Worm (Caenorhabditis elegans) whole organism, L4 larva: Measurements from ENCODE around the gene rga-4.

Experiments
- T20F7.1 ChIP-seq: fragments of 200-800 bp; sonication (Bioruptor generic); optimal IDR thresholded peaks from 2 replicates; lab custom pipeline; 2018; ENCODE audit warnings: mild to moderate bottlenecking, missing genetic modification characterization, missing compliant biosample characterization
- Y48G9A.11 ChIP-seq: fragments of 200-800 bp; sonication (Bioruptor generic); IDR thresholded peaks from 2 replicates; pipeline ENCODE4 v1.3.6; 2022; ENCODE audit warnings: missing genetic modification reagents, missing genetic modification characterization, missing compliant biosample characterization
- ceh-44 ChIP-seq: fragments of 200-800 bp; sonication (Bioruptor generic); IDR thresholded peaks from 2 replicates; pipeline ENCODE4 v1.3.6; 2022; ENCODE audit warnings: missing genetic modification reagents, missing genetic modification characterization, missing compliant biosample characterization
- daf-12 ChIP-seq: fragments of 150-350 bp; optimal IDR thresholded peaks from 2 replicates; lab custom pipeline; 2014; ENCODE audit warnings: missing biosample characterization, missing genetic modification reagents, missing genetic modification characterization
- daf-8 ChIP-seq: fragments of 200-800 bp; sonication (Bioruptor generic); IDR thresholded peaks from 2 replicates; pipeline ENCODE4 v1.3.6; 2022; ENCODE audit warnings: missing genetic modification characterization, missing compliant biosample characterization
- fos-1 ChIP-seq: fragments of 150-350 bp; optimal IDR thresholded peaks from 2 replicates; lab custom pipeline; 2014; ENCODE audit warnings: missing biosample characterization, missing genetic modification characterization
- lir-3 ChIP-seq: sonication (generic microtip); optimal IDR thresholded peaks from 2 replicates; lab custom pipeline; 2016; ENCODE audit warnings: mild to moderate bottlenecking, missing genetic modification characterization, missing compliant biosample characterization
- unc-62 ChIP-seq, 3 experiments: fragments of 150-350 bp in 1 of 3; sonication (generic microtip); optimal IDR thresholded peaks in 2 of 3; peaks in 1 of 3; 1 replicate in 1 of 3; 2 replicates in 2 of 3; lab custom pipeline; 2014 to 2017; ENCODE audit warnings: missing biosample characterization in 3 of 3, missing genetic modification characterization in 3 of 3, missing genetic modification reagents in 3 of 3, missing genotype in 1 of 3
- zip-2 ChIP-seq: fragments of 150-350 bp; optimal IDR thresholded peaks from 2 replicates; lab custom pipeline; 2014; ENCODE audit warnings: missing biosample characterization, missing genetic modification characterization

- TF ChIP-seq daf-12 (tag; lab: Kevin White, UChicago) (no peak), lir-3 (tag; lab: Kevin White, UChicago) (no peak), T20F7.1 (GFP tag; lab: Kevin White, UChicago) (no peak), ceh-44 (GFP tag; lab: Robert Waterston, UW) (no peak), unc-62 (GFP tag; optimal IDR thresholded peaks at IDR 0.05 in 1 of 2; lab: Kevin White, UChicago) (peak in 1 of 2 experiments; percentile 83), unc-62 (tag; optimal IDR thresholded peaks at IDR 0.05; lab: Kevin White, UChicago) (no peak), zip-2 (no peak), daf-8 (GFP tag; lab: Robert Waterston, UW) (no peak), Y48G9A.11 (no peak), fos-1 (tag; lab: Kevin White, UChicago) (no peak)
These were observed 57.0 kb downstream of the rga-4 start for ce11 chrV:1326067-1326466.
